Fruit fly (Drosophila melanogaster) whole organism, embryonic: Measurements from ENCODE around the gene Usp8.

Experiments
- CG10274 ChIP-seq: fragments of 200-800 bp; sonication (Bioruptor generic); optimal IDR thresholded peaks from 3 replicates; lab custom pipeline; 2017; ENCODE audit warnings: missing biosample characterization, mild to moderate bottlenecking, missing genetic modification characterization
- CG11398 ChIP-seq: fragments of 200-800 bp; sonication (Bioruptor generic); optimal IDR thresholded peaks from 2 replicates; lab custom pipeline; 2016; ENCODE audit warnings: missing biosample characterization, missing genetic modification characterization
- CG11560 ChIP-seq: fragments of 200-800 bp; sonication (Bioruptor generic); IDR thresholded peaks from 3 replicates; pipeline ENCODE4 v1.3.6; 2022; ENCODE audit warnings: missing biosample characterization, missing genetic modification characterization
- CG14014 ChIP-seq: fragments of 200-800 bp; sonication (Bioruptor generic); IDR thresholded peaks from 2 replicates; pipeline ENCODE4 v1.3.6; 2022; ENCODE audit warnings: missing biosample characterization, missing genetic modification characterization
- CG17328 ChIP-seq: fragments of 200-800 bp; sonication (Bioruptor generic); IDR thresholded peaks from 2 replicates; pipeline ENCODE4 v1.3.6; 2022; ENCODE audit warnings: missing biosample characterization, missing genetic modification characterization
- CG18011 ChIP-seq: fragments of 200-800 bp; sonication (Bioruptor generic); optimal IDR thresholded peaks from 2 replicates; lab custom pipeline; 2017; ENCODE audit warnings: missing biosample characterization, missing genetic modification characterization, mild to moderate bottlenecking, moderate library complexity, missing genotype
- CG18619 ChIP-seq: fragments of 200-800 bp; sonication (Bioruptor generic); optimal IDR thresholded peaks from 3 replicates; lab custom pipeline; 2017; ENCODE audit warnings: missing biosample characterization, mild to moderate bottlenecking, missing genetic modification characterization
- CG31388 ChIP-seq: fragments of 200-800 bp; sonication (Bioruptor generic); optimal IDR thresholded peaks from 2 replicates; lab custom pipeline; 2016; ENCODE audit warnings: missing biosample characterization, missing genetic modification characterization
- CG33557 ChIP-seq: fragments of 200-800 bp; sonication (Bioruptor generic); optimal IDR thresholded peaks from 2 replicates; lab custom pipeline; 2019; ENCODE audit warnings: missing biosample characterization, mild to moderate bottlenecking, missing genetic modification characterization, moderate library complexity
- CG6683 ChIP-seq: fragments of 200-800 bp; sonication (Bioruptor generic); optimal IDR thresholded peaks from 2 replicates; lab custom pipeline; 2017; ENCODE audit warnings: missing biosample characterization, mild to moderate bottlenecking, missing genetic modification characterization, missing genetic modification reagents
- CG6813 ChIP-seq: fragments of 200-800 bp; sonication (Bioruptor generic); optimal IDR thresholded peaks from 2 replicates; lab custom pipeline; 2017; ENCODE audit warnings: missing biosample characterization, missing genetic modification characterization, mild to moderate bottlenecking, moderate library complexity, missing genetic modification reagents
- CG7357 ChIP-seq: fragments of 200-800 bp; sonication (Bioruptor generic); IDR thresholded peaks from 3 replicates; pipeline ENCODE4 v1.3.6; 2022; ENCODE audit warnings: missing biosample characterization, missing genetic modification characterization
- CG7556 ChIP-seq: fragments of 200-800 bp; sonication (Bioruptor generic); optimal IDR thresholded peaks from 2 replicates; lab custom pipeline; 2017; ENCODE audit warnings: missing biosample characterization, mild to moderate bottlenecking, missing genetic modification characterization
- CG9437 ChIP-seq: fragments of 200-800 bp; sonication (Bioruptor generic); optimal IDR thresholded peaks from 2 replicates; lab custom pipeline; 2018; ENCODE audit warnings: missing biosample characterization, mild to moderate bottlenecking, missing genetic modification characterization
- Doc3 ChIP-seq: fragments of 200-800 bp; sonication (Bioruptor generic); IDR thresholded peaks from 3 replicates; pipeline ENCODE4 v1.3.6; 2022; ENCODE audit warnings: missing biosample characterization, missing genetic modification characterization; ENCODE audit not compliant: partially characterized antibody
- E2f2 ChIP-seq: fragments of 200-800 bp; sonication (Bioruptor generic); IDR thresholded peaks from 2 replicates; pipeline ENCODE4 v1.3.6; 2022; ENCODE audit warnings: missing biosample characterization, missing genetic modification characterization
- ERR ChIP-seq: fragments of 200-800 bp; sonication (Bioruptor generic); optimal IDR thresholded peaks from 2 replicates; lab custom pipeline; 2016; ENCODE audit warnings: missing biosample characterization, missing genetic modification characterization
- Elba2 ChIP-seq: fragments of 200-800 bp; sonication (Bioruptor generic); optimal IDR thresholded peaks from 3 replicates; lab custom pipeline; 2016; ENCODE audit warnings: missing biosample characterization, missing genetic modification characterization
- Fer1 ChIP-seq: fragments of 200-800 bp; sonication (Bioruptor generic); optimal IDR thresholded peaks from 2 replicates; lab custom pipeline; 2017; ENCODE audit warnings: missing biosample characterization, mild to moderate bottlenecking, missing genetic modification characterization
- H15 ChIP-seq: fragments of 200-800 bp; sonication (Bioruptor generic); IDR thresholded peaks from 3 replicates; pipeline ENCODE4 v1.3.6; 2022; ENCODE audit warnings: missing biosample characterization, missing genetic modification characterization
- HmgZ ChIP-seq: fragments of 200-800 bp; sonication (Bioruptor generic); optimal IDR thresholded peaks from 2 replicates; lab custom pipeline; 2018; ENCODE audit warnings: missing biosample characterization, mild to moderate bottlenecking, missing genetic modification characterization
- Hmr ChIP-seq: fragments of 200-800 bp; sonication (Bioruptor generic); optimal IDR thresholded peaks from 3 replicates; lab custom pipeline; 2017; ENCODE audit warnings: mild to moderate bottlenecking, missing biosample characterization, missing genetic modification reagents, missing genetic modification characterization
- Hr51 ChIP-seq, 2 experiments: fragments of 200-800 bp; sonication (Bioruptor generic); optimal IDR thresholded peaks; 2 replicates in 1 of 2; 3 replicates in 1 of 2; lab custom pipeline; 2016 to 2018; ENCODE audit warnings: missing biosample characterization in 2 of 2, missing genetic modification characterization in 2 of 2, mild to moderate bottlenecking in 1 of 2, moderate library complexity in 1 of 2
- Lhr ChIP-seq: fragments of 200-800 bp; sonication (Bioruptor generic); optimal IDR thresholded peaks from 3 replicates; lab custom pipeline; 2017; ENCODE audit warnings: mild to moderate bottlenecking, missing biosample characterization, missing genetic modification reagents, missing genetic modification characterization
- Poxn ChIP-seq: fragments of 200-800 bp; sonication (Bioruptor generic); IDR thresholded peaks from 2 replicates; pipeline ENCODE4 v1.3.6; 2022; ENCODE audit warnings: missing biosample characterization, missing genetic modification characterization
- Spps ChIP-seq: fragments of 200-800 bp; sonication (Bioruptor generic); optimal IDR thresholded peaks from 2 replicates; lab custom pipeline; 2018; ENCODE audit warnings: missing biosample characterization, mild to moderate bottlenecking, missing genetic modification characterization
- Sry-β ChIP-seq: fragments of 200-800 bp; sonication (Bioruptor generic); optimal IDR thresholded peaks from 2 replicates; lab custom pipeline; 2018; ENCODE audit warnings: missing biosample characterization, mild to moderate bottlenecking, missing genetic modification characterization, moderate library complexity
- ab ChIP-seq: fragments of 200-800 bp; sonication (Bioruptor generic); optimal IDR thresholded peaks from 2 replicates; lab custom pipeline; 2016; ENCODE audit warnings: missing biosample characterization, missing genetic modification characterization
- ac ChIP-seq: fragments of 200-800 bp; sonication (Bioruptor generic); optimal IDR thresholded peaks from 3 replicates; lab custom pipeline; 2017; ENCODE audit warnings: missing biosample characterization, mild to moderate bottlenecking, missing genetic modification characterization
- croc ChIP-seq: fragments of 200-800 bp; sonication (Bioruptor generic); conservative IDR thresholded peaks from 3 replicates; pipeline ENCODE4 v1.3.6; 2022; ENCODE audit warnings: missing biosample characterization, missing genetic modification characterization
- crol ChIP-seq: fragments of 200-800 bp; sonication (Bioruptor generic); IDR thresholded peaks from 2 replicates; pipeline ENCODE4 v1.3.6; 2022; ENCODE audit warnings: missing biosample characterization, missing genetic modification characterization
- crp ChIP-seq, 2 experiments: fragments of 200-800 bp; sonication (Bioruptor generic); optimal IDR thresholded peaks; 2 replicates in 1 of 2; 3 replicates in 1 of 2; lab custom pipeline; 2017; ENCODE audit warnings: missing biosample characterization in 2 of 2, missing genetic modification characterization in 2 of 2, mild to moderate bottlenecking in 1 of 2, moderate library complexity in 1 of 2
- esg ChIP-seq: fragments of 200-800 bp; sonication (Bioruptor generic); conservative IDR thresholded peaks from 2 replicates; pipeline ENCODE4 v1.3.6; 2022; ENCODE audit warnings: missing biosample characterization, missing genetic modification characterization
- fd102C ChIP-seq: fragments of 200-800 bp; sonication (Bioruptor generic); optimal IDR thresholded peaks from 2 replicates; lab custom pipeline; 2018; ENCODE audit warnings: missing biosample characterization, mild to moderate bottlenecking, missing genetic modification characterization, moderate library complexity
- fd3F ChIP-seq: fragments of 200-800 bp; sonication (Bioruptor generic); optimal IDR thresholded peaks from 2 replicates; lab custom pipeline; 2018; ENCODE audit warnings: missing biosample characterization, mild to moderate bottlenecking, missing genetic modification characterization, moderate library complexity
- fd64A ChIP-seq: fragments of 200-800 bp; sonication (Bioruptor generic); optimal IDR thresholded peaks from 3 replicates; lab custom pipeline; 2018; ENCODE audit warnings: missing biosample characterization, mild to moderate bottlenecking, missing genetic modification characterization
- fd96Cb ChIP-seq: fragments of 200-800 bp; sonication (Bioruptor generic); optimal IDR thresholded peaks from 2 replicates; lab custom pipeline; 2018; ENCODE audit warnings: missing biosample characterization, mild to moderate bottlenecking, missing genetic modification characterization, moderate library complexity
- gem ChIP-seq: fragments of 200-800 bp; sonication (Bioruptor generic); optimal IDR thresholded peaks from 2 replicates; lab custom pipeline; 2019; ENCODE audit warnings: missing biosample characterization, mild to moderate bottlenecking, missing genetic modification characterization, moderate library complexity
- hb ChIP-seq: fragments of 200-800 bp; sonication (Bioruptor generic); IDR thresholded peaks from 3 replicates; pipeline ENCODE4 v1.3.6; 2022; ENCODE audit warnings: missing biosample characterization, missing genetic modification characterization; ENCODE audit not compliant: partially characterized antibody
- hth ChIP-seq: fragments of >200 bp; optimal IDR thresholded peaks from 2 replicates; lab custom pipeline; 2017; ENCODE audit warnings: inconsistent platforms
- psq ChIP-seq: fragments of 200-800 bp; sonication (Bioruptor generic); optimal IDR thresholded peaks from 2 replicates; lab custom pipeline; 2017; ENCODE audit warnings: missing biosample characterization, missing genetic modification characterization
- scrt ChIP-seq: fragments of 200-800 bp; sonication (Bioruptor generic); optimal IDR thresholded peaks from 2 replicates; lab custom pipeline; 2018; ENCODE audit warnings: missing biosample characterization, mild to moderate bottlenecking, missing genetic modification characterization, moderate library complexity
- seq ChIP-seq: fragments of 200-800 bp; sonication (Bioruptor generic); IDR thresholded peaks from 2 replicates; pipeline ENCODE4 v1.3.6; 2022; ENCODE audit warnings: missing biosample characterization, missing genetic modification characterization
- shn ChIP-seq: fragments of 200-800 bp; sonication (Bioruptor generic); optimal IDR thresholded peaks from 3 replicates; lab custom pipeline; 2016; ENCODE audit warnings: missing biosample characterization, missing genetic modification characterization
- sima ChIP-seq: fragments of 200-800 bp; sonication (Bioruptor generic); optimal IDR thresholded peaks from 2 replicates; lab custom pipeline; 2016; ENCODE audit warnings: missing biosample characterization, missing genetic modification characterization
- sr ChIP-seq: fragments of 200-800 bp; sonication (Bioruptor generic); IDR thresholded peaks from 3 replicates; pipeline ENCODE4 v1.3.6; 2022; ENCODE audit warnings: missing biosample characterization, missing genetic modification characterization
- tap ChIP-seq: fragments of 200-800 bp; optimal IDR thresholded peaks from 3 replicates; lab custom pipeline; 2019; ENCODE audit warnings: missing biosample characterization, mild to moderate bottlenecking, missing genetic modification characterization, moderate library complexity
- trh ChIP-seq: fragments of 200-800 bp; sonication (Bioruptor generic); optimal IDR thresholded peaks from 2 replicates; lab custom pipeline; 2016; ENCODE audit warnings: missing biosample characterization, missing genetic modification characterization
- wdn ChIP-seq: fragments of 200-800 bp; sonication (Bioruptor generic); IDR thresholded peaks from 2 replicates; pipeline ENCODE4 v1.3.6; 2022; ENCODE audit warnings: missing biosample characterization, missing genetic modification characterization
- yki ChIP-seq: fragments of >200 bp; optimal IDR thresholded peaks from 3 replicates; lab custom pipeline; 2018
- zfh2 ChIP-seq: fragments of 200-800 bp; sonication (Bioruptor generic); optimal IDR thresholded peaks from 2 replicates; lab custom pipeline; 2016; ENCODE audit warnings: missing biosample characterization, missing genetic modification characterization

Usp8 gene

DNA sequence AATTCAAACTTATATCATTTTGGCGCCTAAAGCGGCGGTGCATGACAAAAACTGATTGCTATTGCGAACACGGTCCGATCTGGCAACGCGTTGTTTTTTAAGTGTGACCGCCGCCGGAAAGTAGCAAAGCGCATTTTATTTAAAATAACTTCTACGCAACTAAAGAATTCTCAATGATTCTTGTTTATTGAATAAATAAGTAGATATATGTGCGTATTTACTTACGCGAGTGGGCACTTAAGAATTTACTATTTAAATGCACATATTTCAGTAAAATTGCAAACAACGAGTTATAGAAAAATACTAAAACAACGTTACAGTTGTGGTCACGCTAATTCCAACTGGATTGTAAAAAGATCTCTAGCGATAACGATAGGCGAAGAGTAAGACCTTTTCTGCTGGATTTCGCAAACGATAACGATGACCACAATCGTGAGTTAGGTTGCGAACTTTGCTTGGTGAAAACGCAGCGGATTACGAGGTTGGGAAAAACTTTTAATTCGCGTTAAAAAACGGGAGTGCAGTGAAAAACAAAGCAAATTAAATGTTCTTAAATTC is 21.9 kb downstream of the Usp8 start (continued):
- TF ChIP-seq H15 (GFP tag; lab: Robert Waterston, UW) = no peak
- peak; percentile 61 for TF ChIP-seq Hmr (GFP tag; lab: Kevin White, UChicago)
- no peak for TF ChIP-seq crol (GFP tag; lab: Robert Waterston, UW)
- no peak for TF ChIP-seq ab
- TF ChIP-seq fd102C (GFP tag; lab: Kevin White, UChicago) = no peak
- no peak for TF ChIP-seq tap (tag; lab: Kevin White, UChicago)
- TF ChIP-seq CG31388 (GFP tag; lab: Kevin White, UChicago) = no peak
- TF ChIP-seq psq (GFP tag; lab: Kevin White, UChicago) = no peak
- no peak for TF ChIP-seq HmgZ (tag; lab: Kevin White, UChicago)
- peak; percentile 98 for TF ChIP-seq E2f2 (GFP tag; lab: Robert Waterston, UW)
- TF ChIP-seq Hr51 (GFP tag; optimal IDR thresholded peaks at IDR 0.05; lab: Kevin White, UChicago) = peak in 1 of 2 experiments; percentile 12
- TF ChIP-seq fd3F (GFP tag; lab: Kevin White, UChicago) = no peak
- peak; percentile 10 for TF ChIP-seq gem
- TF ChIP-seq ac (GFP tag; lab: Kevin White, UChicago) = no peak
- peak; percentile 29 for TF ChIP-seq zfh2 (GFP tag; lab: Kevin White, UChicago)
- no peak for TF ChIP-seq scrt
- TF ChIP-seq hb (GFP tag; lab: Robert Waterston, UW) = peak; percentile 65; the same call in 1 of the 3 replicates
- no peak for TF ChIP-seq Doc3 (GFP tag; lab: Robert Waterston, UW)
- no peak for TF ChIP-seq sr (GFP tag; lab: Robert Waterston, UW)
- no peak for TF ChIP-seq crp (GFP tag; optimal IDR thresholded peaks at IDR 0.05; lab: Kevin White, UChicago)
- TF ChIP-seq yki (lab: Kevin White, UChicago) = no peak
- no peak for TF ChIP-seq Sry-β (GFP tag; lab: Kevin White, UChicago)
- no peak for TF ChIP-seq CG33557 (GFP tag; lab: Kevin White, UChicago)
- TF ChIP-seq CG17328 (GFP tag; lab: Robert Waterston, UW) = no peak
- no peak for TF ChIP-seq Fer1
- peak; percentile 94 for TF ChIP-seq Lhr (GFP tag; lab: Kevin White, UChicago)
- TF ChIP-seq CG11398 (GFP tag; lab: Kevin White, UChicago) = no peak
- TF ChIP-seq sima = no peak
- no peak for TF ChIP-seq CG6813 (GFP tag; lab: Kevin White, UChicago)
- no peak for TF ChIP-seq CG18619 (GFP tag; lab: Kevin White, UChicago)
- no peak for TF ChIP-seq ERR
- TF ChIP-seq esg (GFP tag; lab: Robert Waterston, UW) = no peak
- TF ChIP-seq hth (lab: Kevin White, UChicago) = no peak
- no peak for TF ChIP-seq CG14014 (GFP tag; lab: Robert Waterston, UW)
- no peak for TF ChIP-seq fd64A (GFP tag; lab: Kevin White, UChicago)
- no peak for TF ChIP-seq CG10274
- no peak for TF ChIP-seq croc
- no peak for TF ChIP-seq CG7556 (GFP tag; lab: Kevin White, UChicago)
- TF ChIP-seq Poxn (GFP tag; lab: Robert Waterston, UW) = no peak
- no peak for TF ChIP-seq Spps (tag; lab: Kevin White, UChicago)
- no peak for TF ChIP-seq CG7357
- no peak for TF ChIP-seq shn (GFP tag; lab: Kevin White, UChicago)
- peak; percentile 5 for TF ChIP-seq Elba2 (GFP tag; lab: Kevin White, UChicago)
- TF ChIP-seq CG9437 = peak; percentile 76
- TF ChIP-seq CG18011 (GFP tag; lab: Kevin White, UChicago) = peak; percentile 99
- no peak for TF ChIP-seq CG6683 (GFP tag; lab: Kevin White, UChicago)
- TF ChIP-seq fd96Cb (tag; lab: Kevin White, UChicago) = no peak
- no peak for TF ChIP-seq trh
- TF ChIP-seq CG11560 (tag; lab: Robert Waterston, UW) = no peak
- TF ChIP-seq seq (GFP tag; lab: Robert Waterston, UW) = no peak
- TF ChIP-seq wdn = no peak
